Worm (Caenorhabditis elegans): Measurements from ENCODE around the gene Y4C6B.4.

ce11 chrIV:5360533-5360932 is 34.3 kb downstream of the Y4C6B.4 start, which contains the start of gene F41H10.5:
- TF ChIP-seq cog-1 (tag; optimal IDR thresholded peaks at IDR 0.05) (no peak), tab-1 (GFP tag; IDR thresholded peaks at IDR 0.05) (no peak), flt-1 (GFP tag; IDR thresholded peaks at IDR 0.05) (no peak), ztf-23 (GFP tag; IDR thresholded peaks at IDR 0.05) (no peak), med-1 (GFP tag; optimal IDR thresholded peaks at IDR 0.05; ENCODE audit: insufficient read depth) (no peak), ref-1 (GFP tag; conservative IDR thresholded peaks at IDR 0.05) (no peak), ztf-29 (GFP tag; IDR thresholded peaks at IDR 0.05) (no peak), T22C8.4 (GFP tag; IDR thresholded peaks at IDR 0.05) (no peak), klf-2 (GFP tag; conservative IDR thresholded peaks at IDR 0.05) (no peak)

Data from whole organism, midembryonic.